Worm (Caenorhabditis elegans) whole organism, young adult: Measurements from ENCODE around the gene tag-52.

Experiments used
- B0035.1 ChIP-seq: sonication (generic microtip); optimal IDR thresholded peaks from 2 replicates; lab custom pipeline; 2016; ENCODE audit warnings: missing genetic modification characterization, mild to moderate bottlenecking, missing compliant biosample characterization, missing genotype, missing genetic modification reagents
- B0336.3 ChIP-seq: fragments of 200-800 bp; sonication (Bioruptor generic); IDR thresholded peaks from 2 replicates; pipeline ENCODE4 v1.3.6; 2022; ENCODE audit warnings: missing genetic modification characterization, missing compliant biosample characterization
- C17E4.6 ChIP-seq: fragments of 200-800 bp; sonication (Bioruptor generic); IDR thresholded peaks from 2 replicates; pipeline ENCODE4 v1.3.6; 2022; ENCODE audit warnings: missing genetic modification reagents, missing genetic modification characterization, missing compliant biosample characterization
- F23B12.7 ChIP-seq: sonication (generic microtip); optimal IDR thresholded peaks from 2 replicates; lab custom pipeline; 2017; ENCODE audit warnings: missing genetic modification characterization, mild to moderate bottlenecking, missing compliant biosample characterization, antibody characterized with exemption, moderate library complexity; ENCODE audit not compliant: insufficient read depth
- F39B2.1 ChIP-seq: fragments of 200-800 bp; sonication (Bioruptor generic); IDR thresholded peaks from 2 replicates; pipeline ENCODE4 v1.3.6; 2022; ENCODE audit warnings: missing genetic modification reagents, missing genetic modification characterization, missing compliant biosample characterization
- F55B11.4 ChIP-seq: sonication (generic microtip); optimal IDR thresholded peaks from 2 replicates; lab custom pipeline; 2016; ENCODE audit warnings: missing compliant biosample characterization, missing genetic modification characterization, borderline replicate concordance; ENCODE audit not compliant: insufficient read depth
- Y53G8AR.9 ChIP-seq: fragments of 200-800 bp; sonication (Bioruptor generic); conservative IDR thresholded peaks from 2 replicates; pipeline ENCODE4 v1.3.6; 2022; ENCODE audit warnings: missing genetic modification reagents, missing genetic modification characterization, missing compliant biosample characterization
- attf-5 ChIP-seq: fragments of 200-800 bp; sonication (Bioruptor generic); optimal IDR thresholded peaks from 2 replicates; lab custom pipeline; 2018; ENCODE audit warnings: mild to moderate bottlenecking, missing genetic modification characterization, missing compliant biosample characterization
- bed-1 ChIP-seq: fragments of 200-800 bp; sonication (Bioruptor generic); IDR thresholded peaks from 2 replicates; pipeline ENCODE4 v1.3.6; 2022; ENCODE audit warnings: missing genetic modification reagents, missing genetic modification characterization, missing compliant biosample characterization
- cebp-1 ChIP-seq, 2 experiments: fragments of 200-800 bp in 1 of 2; sonication (Bioruptor generic) in 1 of 2; sonication (generic microtip) in 1 of 2; IDR thresholded peaks in 1 of 2; optimal IDR thresholded peaks in 1 of 2; 2 replicates each; pipeline versions ENCODE4 v1.3.6 to Lab custom; 2017 to 2022; ENCODE audit warnings: missing compliant biosample characterization in 2 of 2, missing genetic modification characterization in 2 of 2, mild to moderate bottlenecking in 1 of 2, missing genetic modification reagents in 1 of 2, moderate library complexity in 1 of 2
- ceh-100 ChIP-seq: fragments of 200-800 bp; sonication (Bioruptor generic); IDR thresholded peaks from 2 replicates; pipeline ENCODE4 v1.3.6; 2022; ENCODE audit warnings: missing genetic modification reagents, missing genetic modification characterization, missing compliant biosample characterization
- ceh-27 ChIP-seq: fragments of 200-800 bp; sonication (Bioruptor generic); optimal IDR thresholded peaks from 2 replicates; lab custom pipeline; 2018; ENCODE audit warnings: mild to moderate bottlenecking, missing genetic modification characterization, moderate library complexity, missing compliant biosample characterization
- ceh-40 ChIP-seq: fragments of 200-800 bp; sonication (Bioruptor generic); IDR thresholded peaks from 2 replicates; pipeline ENCODE4 v1.3.6; 2022; ENCODE audit warnings: missing genetic modification characterization, missing compliant biosample characterization
- dpff-1 ChIP-seq: sonication (generic microtip); optimal IDR thresholded peaks from 2 replicates; lab custom pipeline; 2017; ENCODE audit warnings: mild to moderate bottlenecking, missing genetic modification characterization, missing compliant biosample characterization
- dpl-1 ChIP-seq: fragments of 150-350 bp; optimal IDR thresholded peaks from 2 replicates; lab custom pipeline; 2014; ENCODE audit warnings: missing biosample characterization, missing genetic modification reagents, missing genetic modification characterization
- ekl-4 ChIP-seq: fragments of 200-800 bp; sonication (Bioruptor generic); IDR thresholded peaks from 2 replicates; pipeline ENCODE4 v1.3.6; 2022; ENCODE audit warnings: missing genetic modification reagents, missing genetic modification characterization, missing compliant biosample characterization
- fkh-3 ChIP-seq: sonication (generic microtip); optimal IDR thresholded peaks from 2 replicates; lab custom pipeline; 2016; ENCODE audit warnings: mild to moderate bottlenecking, missing genetic modification characterization, missing compliant biosample characterization
- gei-17 ChIP-seq: fragments of 200-800 bp; sonication (Bioruptor generic); optimal IDR thresholded peaks from 2 replicates; lab custom pipeline; 2018; ENCODE audit warnings: mild to moderate bottlenecking, missing genetic modification characterization, missing compliant biosample characterization
- hmg-20 ChIP-seq: fragments of 200-800 bp; sonication (Bioruptor generic); IDR thresholded peaks from 2 replicates; pipeline ENCODE4 v1.3.6; 2022; ENCODE audit warnings: missing genetic modification reagents, missing genetic modification characterization, missing compliant biosample characterization
- lin-26 ChIP-seq: fragments of 200-800 bp; sonication (Bioruptor generic); IDR thresholded peaks from 2 replicates; pipeline ENCODE4 v1.3.6; 2022; ENCODE audit warnings: missing genetic modification reagents, missing genetic modification characterization, missing compliant biosample characterization
- lin-35 ChIP-seq, 3 experiments: fragments of 150-350 bp in 2 of 3; sonication (generic microtip) in 1 of 3; optimal IDR thresholded peaks; 2 replicates each; lab custom pipeline; 2014 to 2018; ENCODE audit warnings: missing biosample characterization in 3 of 3, missing genetic modification characterization in 3 of 3, missing genetic modification reagents in 3 of 3
- lsy-27 ChIP-seq: sonication (generic microtip); optimal IDR thresholded peaks from 2 replicates; lab custom pipeline; 2017; ENCODE audit warnings: missing genetic modification characterization, mild to moderate bottlenecking, missing compliant biosample characterization, antibody characterized with exemption, missing genotype, borderline replicate concordance; ENCODE audit not compliant: insufficient read depth
- mcd-1 ChIP-seq: fragments of 200-800 bp; sonication (Bioruptor generic); IDR thresholded peaks from 2 replicates; pipeline ENCODE4 v1.3.6; 2022; ENCODE audit warnings: missing genetic modification reagents, missing genetic modification characterization, missing compliant biosample characterization
- nhr-179 ChIP-seq: sonication (generic microtip); optimal IDR thresholded peaks from 2 replicates; lab custom pipeline; 2016; ENCODE audit warnings: mild to moderate bottlenecking, missing genetic modification characterization, missing compliant biosample characterization
- nhr-27 ChIP-seq: fragments of 200-800 bp; sonication (Bioruptor generic); optimal IDR thresholded peaks from 2 replicates; lab custom pipeline; 2018; ENCODE audit warnings: mild to moderate bottlenecking, missing genetic modification characterization, moderate library complexity, missing compliant biosample characterization
- nhr-80 ChIP-seq: sonication (generic microtip); optimal IDR thresholded peaks from 2 replicates; lab custom pipeline; 2016; ENCODE audit warnings: missing genetic modification characterization, missing compliant biosample characterization
- repo-1 ChIP-seq: sonication (generic microtip); optimal IDR thresholded peaks from 2 replicates; lab custom pipeline; 2017; ENCODE audit warnings: mild to moderate bottlenecking, missing genetic modification characterization, missing compliant biosample characterization
- sea-2 ChIP-seq: fragments of 200-800 bp; sonication (Bioruptor generic); IDR thresholded peaks from 2 replicates; pipeline ENCODE4 v1.3.6; 2022; ENCODE audit warnings: missing genetic modification characterization, missing compliant biosample characterization
- snpc-3.4 ChIP-seq: sonication (generic microtip); optimal IDR thresholded peaks from 2 replicates; lab custom pipeline; 2017; ENCODE audit warnings: missing genetic modification characterization, mild to moderate bottlenecking, missing compliant biosample characterization, antibody characterized with exemption, moderate library complexity, missing genotype, missing genetic modification reagents
- xnd-1 ChIP-seq: sonication (generic microtip); optimal IDR thresholded peaks from 2 replicates; lab custom pipeline; 2016; ENCODE audit warnings: missing genotype, missing genetic modification reagents, missing genetic modification characterization, missing compliant biosample characterization
- zim-3 ChIP-seq: sonication (generic microtip); optimal IDR thresholded peaks from 2 replicates; lab custom pipeline; 2017; ENCODE audit warnings: mild to moderate bottlenecking, missing genetic modification characterization, moderate library complexity, missing compliant biosample characterization
- ztf-22 ChIP-seq: fragments of 200-800 bp; sonication (Bioruptor generic); optimal IDR thresholded peaks from 2 replicates; lab custom pipeline; 2018; ENCODE audit warnings: mild to moderate bottlenecking, missing genetic modification characterization, moderate library complexity, missing compliant biosample characterization
- ztf-26 ChIP-seq: sonication (generic microtip); optimal IDR thresholded peaks from 2 replicates; lab custom pipeline; 2017; ENCODE audit warnings: missing genetic modification characterization, missing compliant biosample characterization
- ztf-3 ChIP-seq: fragments of 200-800 bp; sonication (Bioruptor generic); optimal IDR thresholded peaks from 2 replicates; lab custom pipeline; 2018; ENCODE audit warnings: mild to moderate bottlenecking, missing genetic modification characterization, missing compliant biosample characterization

Gene tag-52

DNA sequence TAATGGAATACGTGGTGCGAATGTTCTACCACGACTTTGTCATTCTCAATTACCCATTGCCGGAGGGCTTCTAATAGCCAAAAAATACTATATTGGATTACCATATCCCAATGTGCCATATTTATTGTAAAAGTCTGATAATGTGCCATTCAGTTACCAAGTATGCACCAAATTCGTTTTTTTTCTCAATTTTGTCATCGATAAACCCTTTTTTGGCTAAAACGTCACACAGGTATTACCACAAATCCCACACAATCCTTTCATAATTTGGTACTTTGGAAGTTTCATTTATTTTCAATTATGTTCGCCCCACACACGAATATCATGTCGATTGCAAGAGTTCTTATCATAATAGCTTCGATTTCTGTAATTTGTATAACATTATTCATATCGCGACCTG, 50.3 kb downstream of the tag-52 start, which contains the start of gene vep-2:
Gene vep-2 (plus strand): TSS at position 301 of the 400 bp plus-strand sequence.
- TF ChIP-seq gei-17 (GFP tag; lab: Kevin White, UChicago) (no peak), zim-3 (no peak), mcd-1 (GFP tag; lab: Robert Waterston, UW) (no peak), cebp-1 (GFP tag; IDR thresholded peaks at IDR 0.05; lab: Robert Waterston, UW) (no peak), cebp-1 (tag; optimal IDR thresholded peaks at IDR 0.05; lab: Kevin White, UChicago) (no peak), dpl-1 (GFP tag; lab: Kevin White, UChicago) (no peak), C17E4.6 (no peak), lin-26 (no peak), repo-1 (tag; lab: Kevin White, UChicago) (no peak), nhr-80 (tag; lab: Kevin White, UChicago) (no peak), bed-1 (no peak), ztf-26 (no peak), F55B11.4 (tag; lab: Kevin White, UChicago) (no peak), fkh-3 (tag; lab: Kevin White, UChicago) (no peak), nhr-27 (tag; lab: Kevin White, UChicago) (no peak), F23B12.7 (no peak), ztf-22 (GFP tag; lab: Kevin White, UChicago) (no peak), snpc-3.4 (no peak), ekl-4 (GFP tag; lab: Robert Waterston, UW) (no peak)
- TF ChIP-seq, all 124 proteins: peak for 0

DNA sequence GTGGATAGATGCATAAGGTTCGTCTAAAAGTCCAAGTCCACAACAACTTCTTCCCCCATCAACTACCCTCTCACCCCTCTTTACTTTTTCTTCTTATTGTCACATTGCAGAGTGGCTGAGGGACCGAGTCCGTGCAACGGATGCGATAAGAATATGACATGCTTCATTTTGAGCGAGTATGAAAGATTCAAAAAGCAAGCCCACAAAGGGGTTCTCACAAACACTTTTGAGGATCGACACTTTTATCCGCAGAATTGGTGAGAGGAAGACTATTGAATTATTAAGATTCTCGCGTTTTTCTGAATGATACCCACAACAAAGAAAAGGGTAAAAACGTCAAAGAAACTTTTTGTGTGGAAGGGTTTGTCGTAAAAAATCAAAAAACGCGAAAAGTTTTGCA, 52.8 kb downstream of the tag-52 start:
- TF ChIP-seq lin-35 (GFP tag; optimal IDR thresholded peaks at IDR 0.05; lab: Kevin White, UChicago) (no peak), sea-2 (no peak), ceh-40 (GFP tag; lab: Robert Waterston, UW) (no peak), attf-5 (GFP tag; lab: Kevin White, UChicago) (no peak), B0035.1 (tag; lab: Kevin White, UChicago) (no peak), hmg-20 (no peak), dpff-1 (tag; lab: Kevin White, UChicago) (no peak), lsy-27 (tag; lab: Kevin White, UChicago) (no peak), ceh-27 (GFP tag; lab: Kevin White, UChicago) (no peak), F39B2.1 (GFP tag; lab: Robert Waterston, UW) (no peak), ztf-3 (GFP tag; lab: Kevin White, UChicago) (no peak), Y53G8AR.9 (no peak), ceh-100 (GFP tag; lab: Robert Waterston, UW) (no peak), xnd-1 (no peak), nhr-179 (tag; lab: Kevin White, UChicago) (no peak), B0336.3 (GFP tag; lab: Robert Waterston, UW) (no peak), cebp-1 (GFP tag; IDR thresholded peaks at IDR 0.05; lab: Robert Waterston, UW) (no peak), cebp-1 (tag; optimal IDR thresholded peaks at IDR 0.05; lab: Kevin White, UChicago) (no peak), bed-1 (no peak), F55B11.4 (tag; lab: Kevin White, UChicago) (no peak)
